Worm (Caenorhabditis elegans) whole organism, young adult: Measurements from ENCODE around the gene M163.11.

ENCODE experiments used
- C06A6.2 ChIP-seq: fragments of 200-800 bp; sonication (Bioruptor generic); conservative IDR thresholded peaks from 2 replicates; pipeline ENCODE4 v1.3.6; 2022; ENCODE audit warnings: missing genetic modification characterization, missing compliant biosample characterization
- D2030.7 ChIP-seq: fragments of 200-800 bp; sonication (Bioruptor generic); IDR thresholded peaks from 2 replicates; pipeline ENCODE4 v1.3.6; 2022; ENCODE audit warnings: missing genetic modification reagents, missing genetic modification characterization, missing compliant biosample characterization
- F10E7.11 ChIP-seq: sonication (generic microtip); optimal IDR thresholded peaks from 2 replicates; lab custom pipeline; 2017; ENCODE audit warnings: mild to moderate bottlenecking, missing genetic modification characterization, moderate library complexity, missing compliant biosample characterization
- F55B11.4 ChIP-seq: sonication (generic microtip); optimal IDR thresholded peaks from 2 replicates; lab custom pipeline; 2016; ENCODE audit warnings: missing compliant biosample characterization, missing genetic modification characterization, borderline replicate concordance; ENCODE audit not compliant: insufficient read depth
- F57A8.1 ChIP-seq: fragments of 200-800 bp; sonication (Bioruptor generic); optimal IDR thresholded peaks from 2 replicates; lab custom pipeline; 2018; ENCODE audit warnings: mild to moderate bottlenecking, missing genetic modification characterization, moderate library complexity, missing compliant biosample characterization
- K11D2.4 ChIP-seq: fragments of 200-800 bp; sonication (Bioruptor generic); IDR thresholded peaks from 2 replicates; pipeline ENCODE4 v1.3.6; 2022; ENCODE audit warnings: missing genetic modification reagents, missing genetic modification characterization, missing compliant biosample characterization
- T07F8.4 ChIP-seq: sonication (generic microtip); optimal IDR thresholded peaks from 2 replicates; lab custom pipeline; 2016; ENCODE audit warnings: mild to moderate bottlenecking, missing genetic modification characterization, moderate library complexity, missing compliant biosample characterization
- Y95B8A.8 ChIP-seq: fragments of 200-800 bp; sonication (Bioruptor generic); IDR thresholded peaks from 2 replicates; pipeline ENCODE4 v1.3.6; 2022; ENCODE audit warnings: missing genetic modification reagents, missing genetic modification characterization, missing compliant biosample characterization
- akir-1 ChIP-seq: fragments of 200-800 bp; sonication (Bioruptor generic); optimal IDR thresholded peaks from 2 replicates; lab custom pipeline; 2018; ENCODE audit warnings: mild to moderate bottlenecking, missing genetic modification characterization, moderate library complexity, missing compliant biosample characterization
- attf-3 ChIP-seq: fragments of 200-800 bp; sonication (Bioruptor generic); conservative IDR thresholded peaks from 2 replicates; pipeline ENCODE4 v1.3.6; 2022; ENCODE audit warnings: missing genetic modification reagents, missing genetic modification characterization, missing compliant biosample characterization
- attf-6 ChIP-seq: fragments of 200-800 bp; sonication (Bioruptor generic); IDR thresholded peaks from 2 replicates; pipeline ENCODE4 v1.3.6; 2022; ENCODE audit warnings: missing genetic modification reagents, missing genetic modification characterization, missing compliant biosample characterization
- bed-1 ChIP-seq: fragments of 200-800 bp; sonication (Bioruptor generic); IDR thresholded peaks from 2 replicates; pipeline ENCODE4 v1.3.6; 2022; ENCODE audit warnings: missing genetic modification reagents, missing genetic modification characterization, missing compliant biosample characterization
- bed-2 ChIP-seq: fragments of 200-800 bp; sonication (Bioruptor generic); IDR thresholded peaks from 2 replicates; pipeline ENCODE4 v1.3.6; 2022; ENCODE audit warnings: missing genetic modification reagents, missing genetic modification characterization, missing compliant biosample characterization
- ccch-3 ChIP-seq: fragments of 200-800 bp; sonication (Bioruptor generic); optimal IDR thresholded peaks from 2 replicates; lab custom pipeline; 2018; ENCODE audit warnings: mild to moderate bottlenecking, missing genetic modification characterization, missing compliant biosample characterization
- ceh-100 ChIP-seq: fragments of 200-800 bp; sonication (Bioruptor generic); IDR thresholded peaks from 2 replicates; pipeline ENCODE4 v1.3.6; 2022; ENCODE audit warnings: missing genetic modification reagents, missing genetic modification characterization, missing compliant biosample characterization
- ceh-91 ChIP-seq: fragments of 200-800 bp; sonication (Bioruptor generic); IDR thresholded peaks from 2 replicates; pipeline ENCODE4 v1.3.6; 2022; ENCODE audit warnings: missing genetic modification reagents, missing genetic modification characterization, missing compliant biosample characterization
- die-1 ChIP-seq: sonication (generic microtip); optimal IDR thresholded peaks from 2 replicates; lab custom pipeline; 2016; ENCODE audit warnings: missing genotype, mild to moderate bottlenecking, missing genetic modification characterization, missing compliant biosample characterization
- dpl-1 ChIP-seq: fragments of 150-350 bp; optimal IDR thresholded peaks from 2 replicates; lab custom pipeline; 2014; ENCODE audit warnings: missing biosample characterization, missing genetic modification reagents, missing genetic modification characterization
- egl-18 ChIP-seq: fragments of 200-800 bp; sonication (Bioruptor generic); IDR thresholded peaks from 2 replicates; pipeline ENCODE4 v1.3.6; 2022; ENCODE audit warnings: missing genetic modification reagents, missing genetic modification characterization, missing compliant biosample characterization
- ets-4 ChIP-seq: fragments of 200-800 bp; sonication (Bioruptor generic); optimal IDR thresholded peaks from 2 replicates; lab custom pipeline; 2018; ENCODE audit warnings: mild to moderate bottlenecking, missing genetic modification characterization, missing compliant biosample characterization
- gei-17 ChIP-seq: fragments of 200-800 bp; sonication (Bioruptor generic); optimal IDR thresholded peaks from 2 replicates; lab custom pipeline; 2018; ENCODE audit warnings: mild to moderate bottlenecking, missing genetic modification characterization, missing compliant biosample characterization
- him-1 ChIP-seq: sonication (generic microtip); optimal IDR thresholded peaks from 2 replicates; lab custom pipeline; 2016; ENCODE audit warnings: missing genotype, missing genetic modification reagents, missing genetic modification characterization, missing compliant biosample characterization
- hlh-26 ChIP-seq: fragments of 200-800 bp; sonication (Bioruptor generic); conservative IDR thresholded peaks from 2 replicates; pipeline ENCODE4 v1.3.6; 2022; ENCODE audit warnings: missing genetic modification reagents, missing genetic modification characterization, missing compliant biosample characterization
- hsf-1 ChIP-seq: fragments of 200-800 bp; sonication (Bioruptor generic); IDR thresholded peaks from 2 replicates; pipeline ENCODE4 v1.3.6; 2022; ENCODE audit warnings: missing genetic modification reagents, missing genetic modification characterization, missing compliant biosample characterization
- let-526 ChIP-seq: fragments of 200-800 bp; sonication (Bioruptor generic); IDR thresholded peaks from 2 replicates; pipeline ENCODE4 v1.3.6; 2022; ENCODE audit warnings: missing genetic modification reagents, missing genetic modification characterization, missing compliant biosample characterization
- lin-26 ChIP-seq: fragments of 200-800 bp; sonication (Bioruptor generic); IDR thresholded peaks from 2 replicates; pipeline ENCODE4 v1.3.6; 2022; ENCODE audit warnings: missing genetic modification reagents, missing genetic modification characterization, missing compliant biosample characterization
- madf-3 ChIP-seq: fragments of 200-800 bp; sonication (Bioruptor generic); IDR thresholded peaks from 2 replicates; pipeline ENCODE4 v1.3.6; 2022; ENCODE audit warnings: missing genetic modification reagents, missing genetic modification characterization, missing compliant biosample characterization
- madf-6 ChIP-seq: fragments of 200-800 bp; sonication (Bioruptor generic); IDR thresholded peaks from 2 replicates; pipeline ENCODE4 v1.3.6; 2022; ENCODE audit warnings: missing genetic modification reagents, missing genetic modification characterization, missing compliant biosample characterization
- madf-8 ChIP-seq: fragments of 200-800 bp; sonication (Bioruptor generic); conservative IDR thresholded peaks from 2 replicates; pipeline ENCODE4 v1.3.6; 2022; ENCODE audit warnings: missing genetic modification reagents, missing genetic modification characterization, missing compliant biosample characterization
- nfya-1 ChIP-seq: sonication (generic microtip); optimal IDR thresholded peaks from 2 replicates; lab custom pipeline; 2017; ENCODE audit warnings: antibody characterized with exemption, missing compliant biosample characterization, missing genetic modification characterization, borderline replicate concordance; ENCODE audit not compliant: insufficient read depth
- nfyb-1 ChIP-seq: fragments of 200-800 bp; sonication (Bioruptor generic); IDR thresholded peaks from 2 replicates; pipeline ENCODE4 v1.3.6; 2022; ENCODE audit warnings: missing genetic modification reagents, missing genetic modification characterization, missing compliant biosample characterization
- nhr-90 ChIP-seq: sonication (generic microtip); optimal IDR thresholded peaks from 2 replicates; lab custom pipeline; 2016; ENCODE audit warnings: missing genotype, mild to moderate bottlenecking, missing genetic modification characterization, missing compliant biosample characterization
- pha-4 ChIP-seq: fragments of 150-350 bp; sonication (generic microtip); optimal IDR thresholded peaks from 2 replicates; lab custom pipeline; 2014; ENCODE audit warnings: missing biosample characterization, missing genetic modification reagents, missing genetic modification characterization
- rec-8 ChIP-seq, 2 experiments: sonication (generic microtip); optimal IDR thresholded peaks; 2 replicates each; lab custom pipeline; 2016; ENCODE audit warnings: mild to moderate bottlenecking in 2 of 2, missing genetic modification characterization in 2 of 2, missing genetic modification reagents in 2 of 2, missing genotype in 2 of 2, missing biosample characterization in 1 of 2, missing compliant biosample characterization in 1 of 2, moderate library complexity in 1 of 2
- sea-2 ChIP-seq: fragments of 200-800 bp; sonication (Bioruptor generic); IDR thresholded peaks from 2 replicates; pipeline ENCODE4 v1.3.6; 2022; ENCODE audit warnings: missing genetic modification characterization, missing compliant biosample characterization
- snpc-1.1 ChIP-seq: sonication (generic microtip); optimal IDR thresholded peaks from 2 replicates; lab custom pipeline; 2017; ENCODE audit warnings: missing genetic modification characterization, mild to moderate bottlenecking, missing compliant biosample characterization, antibody characterized with exemption, moderate library complexity, missing genotype, missing genetic modification reagents; ENCODE audit not compliant: insufficient read depth
- snpc-3.4 ChIP-seq: sonication (generic microtip); optimal IDR thresholded peaks from 2 replicates; lab custom pipeline; 2017; ENCODE audit warnings: missing genetic modification characterization, mild to moderate bottlenecking, missing compliant biosample characterization, antibody characterized with exemption, moderate library complexity, missing genotype, missing genetic modification reagents
- snpc-4 ChIP-seq, 5 experiments: fragments of 150-350 bp in 1 of 5; sonication (generic microtip) in 4 of 5; optimal IDR thresholded peaks; 2 replicates each; lab custom pipeline; 2014 to 2018; ENCODE audit warnings: missing genetic modification characterization in 5 of 5, missing biosample characterization in 3 of 5, antibody characterized with exemption in 2 of 5, mild to moderate bottlenecking in 2 of 5, missing compliant biosample characterization in 2 of 5, missing genotype in 2 of 5, moderate library complexity in 2 of 5, missing genetic modification reagents in 1 of 5
- tbp1 ChIP-seq: fragments of 200-800 bp; sonication (Bioruptor generic); optimal IDR thresholded peaks from 2 replicates; lab custom pipeline; 2018; ENCODE audit warnings: mild to moderate bottlenecking, missing genetic modification characterization, missing compliant biosample characterization
- tbx-9 ChIP-seq: sonication (generic microtip); optimal IDR thresholded peaks from 2 replicates; lab custom pipeline; 2016; ENCODE audit warnings: borderline replicate concordance, missing genetic modification characterization, inconsistent platforms, missing compliant biosample characterization
- tlf-1 ChIP-seq: fragments of 200-800 bp; sonication (Bioruptor generic); optimal IDR thresholded peaks from 2 replicates; lab custom pipeline; 2018; ENCODE audit warnings: mild to moderate bottlenecking, missing genetic modification characterization, missing compliant biosample characterization
- unc-62 ChIP-seq: fragments of 150-350 bp; optimal IDR thresholded peaks from 2 replicates; lab custom pipeline; 2014; ENCODE audit warnings: missing biosample characterization, missing genetic modification reagents, missing genetic modification characterization
- xnd-1 ChIP-seq: sonication (generic microtip); optimal IDR thresholded peaks from 2 replicates; lab custom pipeline; 2016; ENCODE audit warnings: missing genotype, missing genetic modification reagents, missing genetic modification characterization, missing compliant biosample characterization
- zfh-2 ChIP-seq: fragments of 200-800 bp; sonication (Bioruptor generic); conservative IDR thresholded peaks from 2 replicates; pipeline ENCODE4 v1.3.6; 2022; ENCODE audit warnings: missing genetic modification reagents, missing genetic modification characterization, missing compliant biosample characterization
- zim-3 ChIP-seq: sonication (generic microtip); optimal IDR thresholded peaks from 2 replicates; lab custom pipeline; 2017; ENCODE audit warnings: mild to moderate bottlenecking, missing genetic modification characterization, moderate library complexity, missing compliant biosample characterization
- ztf-26 ChIP-seq: sonication (generic microtip); optimal IDR thresholded peaks from 2 replicates; lab custom pipeline; 2017; ENCODE audit warnings: missing genetic modification characterization, missing compliant biosample characterization

M163.11 gene

DNA sequence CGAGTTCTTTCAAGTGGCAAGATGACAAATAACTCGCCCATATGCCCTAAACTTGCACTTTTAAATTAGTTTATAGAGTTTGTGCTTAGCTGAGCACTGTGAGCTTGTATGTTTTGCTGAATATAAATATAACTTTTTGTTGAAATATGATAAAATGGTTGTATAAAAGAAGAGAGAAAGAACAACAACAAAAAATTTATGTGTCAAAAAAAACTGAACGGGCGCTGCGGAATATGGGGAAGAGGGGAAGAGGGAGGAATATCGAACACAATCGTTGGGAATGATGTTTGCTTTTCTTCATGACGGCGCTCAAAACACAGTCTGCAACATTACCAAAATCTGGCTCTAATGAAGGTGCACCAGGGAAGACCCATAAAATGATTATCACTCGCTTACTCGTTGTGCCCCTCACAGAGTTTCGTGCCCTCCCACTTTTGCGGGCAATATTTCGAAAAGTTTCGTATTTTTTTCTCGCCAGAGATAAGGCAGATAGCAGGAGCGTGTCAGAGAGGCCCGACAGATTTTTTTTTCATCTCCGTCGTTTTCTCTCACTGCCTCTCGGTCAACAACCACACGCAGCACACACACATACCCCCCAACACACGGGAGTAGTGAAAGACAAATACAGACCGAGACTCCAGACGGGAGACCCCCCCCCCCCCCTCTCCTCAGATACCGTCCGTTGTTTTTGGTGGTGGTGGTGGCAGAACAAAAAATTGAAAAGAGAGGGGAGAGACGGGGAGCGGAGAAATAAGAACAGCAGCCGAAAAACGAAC, 26.6 kb downstream of the M163.11 start (continued):
- TF ChIP-seq snpc-1.1 (tag; lab: Kevin White, UChicago) (no peak), lin-26 (GFP tag; lab: Robert Waterston, UW) (peak; percentile 36; the same call in 1 of the 2 replicates), bed-2 (GFP tag; lab: Robert Waterston, UW) (no peak), tbx-9 (tag; lab: Kevin White, UChicago) (no peak), ccch-3 (GFP tag; lab: Kevin White, UChicago) (no peak), tbp1 (GFP tag; lab: Kevin White, UChicago) (peak; percentile 16), nfya-1 (tag; lab: Kevin White, UChicago) (no peak), dpl-1 (GFP tag; lab: Kevin White, UChicago) (no peak), C06A6.2 (no peak), Y95B8A.8 (no peak), xnd-1 (tag; lab: Kevin White, UChicago) (no peak), ceh-91 (GFP tag; lab: Robert Waterston, UW) (no peak), nfyb-1 (GFP tag; lab: Robert Waterston, UW) (no peak), zim-3 (tag; lab: Kevin White, UChicago) (no peak), unc-62 (GFP tag; lab: Kevin White, UChicago) (no peak), T07F8.4 (tag; lab: Kevin White, UChicago) (no peak), zfh-2 (GFP tag; lab: Robert Waterston, UW) (peak; percentile 98), hlh-26 (GFP tag; lab: Robert Waterston, UW) (no peak), pha-4 (tag; lab: Kevin White, UChicago) (no peak), ceh-100 (no peak), sea-2 (GFP tag; lab: Robert Waterston, UW) (no peak), F10E7.11 (tag; lab: Kevin White, UChicago) (no peak), die-1 (tag; lab: Kevin White, UChicago) (no peak), akir-1 (GFP tag; lab: Kevin White, UChicago) (no peak), K11D2.4 (no peak), F55B11.4 (tag; lab: Kevin White, UChicago) (no peak), let-526 (GFP tag; lab: Robert Waterston, UW) (peak; percentile 23; the same call in 1 of the 2 replicates), F57A8.1 (no peak), gei-17 (GFP tag; lab: Kevin White, UChicago) (peak; percentile 22), ets-4 (GFP tag; lab: Kevin White, UChicago) (peak; percentile 36), him-1 (tag; lab: Kevin White, UChicago) (no peak), tlf-1 (GFP tag; lab: Kevin White, UChicago) (no peak), D2030.7 (GFP tag; lab: Robert Waterston, UW) (no peak), madf-6 (GFP tag; lab: Robert Waterston, UW) (0 out of 2 replicates have a peak, but pooled peaks have one; percentile 32), attf-6 (no peak), hsf-1 (GFP tag; lab: Robert Waterston, UW) (no peak), madf-8 (no peak), nhr-90 (no peak), madf-3 (GFP tag; lab: Robert Waterston, UW) (no peak), egl-18 (GFP tag; lab: Robert Waterston, UW) (no peak), attf-3 (GFP tag; lab: Robert Waterston, UW) (no peak), snpc-3.4 (no peak), rec-8 (tag; optimal IDR thresholded peaks at IDR 0.05; lab: Kevin White, UChicago) (no peak), snpc-4 (GFP tag; optimal IDR thresholded peaks at IDR 0.05; lab: Kevin White, UChicago) (no peak), snpc-4 (tag; optimal IDR thresholded peaks at IDR 0.05; lab: Kevin White, UChicago) (peak in 1 of 4 experiments; percentile 45), ztf-26 (tag; lab: Kevin White, UChicago) (peak; percentile 18), bed-1 (GFP tag; lab: Robert Waterston, UW) (no peak)
